Worm (Caenorhabditis elegans) whole organism, early embryonic: ENCODE results near the gene pqn-75.

Source experiments
- B0310.2 ChIP-seq: sonication (generic microtip); optimal IDR thresholded peaks from 2 replicates; lab custom pipeline; 2016; ENCODE audit warnings: mild to moderate bottlenecking, missing genetic modification characterization, missing compliant biosample characterization
- F13C5.2 ChIP-seq: sonication (generic microtip); optimal IDR thresholded peaks from 2 replicates; lab custom pipeline; 2017; ENCODE audit warnings: mild to moderate bottlenecking, missing genetic modification characterization, inconsistent platforms, missing compliant biosample characterization
- aly-1 ChIP-seq: sonication (generic microtip); optimal IDR thresholded peaks from 2 replicates; lab custom pipeline; 2016; ENCODE audit warnings: missing genetic modification characterization, missing compliant biosample characterization
- ama-1 ChIP-seq: fragments of 150-350 bp; optimal IDR thresholded peaks from 2 replicates; lab custom pipeline; 2014
- ceh-13 ChIP-seq: fragments of 200-800 bp; sonication (Bioruptor generic); optimal IDR thresholded peaks from 2 replicates; lab custom pipeline; 2018; ENCODE audit warnings: mild to moderate bottlenecking, missing genetic modification characterization, missing compliant biosample characterization
- ceh-36 ChIP-seq: sonication (generic microtip); optimal IDR thresholded peaks from 2 replicates; lab custom pipeline; 2016; ENCODE audit warnings: missing genetic modification characterization, inconsistent platforms, missing compliant biosample characterization
- ets-7 ChIP-seq: sonication (generic microtip); optimal IDR thresholded peaks from 2 replicates; lab custom pipeline; 2016; ENCODE audit warnings: missing genotype, missing genetic modification characterization, missing compliant biosample characterization
- flt-1 ChIP-seq: fragments of 200-800 bp; sonication (Bioruptor generic); IDR thresholded peaks from 2 replicates; pipeline ENCODE4 v1.3.6; 2022; ENCODE audit warnings: missing genetic modification characterization, missing compliant biosample characterization
- hmbx-1 ChIP-seq: sonication (generic microtip); optimal IDR thresholded peaks from 2 replicates; lab custom pipeline; 2016; ENCODE audit warnings: mild to moderate bottlenecking, missing genetic modification characterization, missing compliant biosample characterization
- hmg-4 ChIP-seq: fragments of 200-800 bp; sonication (Bioruptor generic); optimal IDR thresholded peaks from 2 replicates; lab custom pipeline; 2018; ENCODE audit warnings: mild to moderate bottlenecking, missing genetic modification characterization, missing compliant biosample characterization
- hnd-1 ChIP-seq: sonication (generic microtip); optimal IDR thresholded peaks from 2 replicates; lab custom pipeline; 2016; ENCODE audit warnings: missing genetic modification characterization, missing compliant biosample characterization
- pes-1 ChIP-seq: fragments of 200-800 bp; sonication (Bioruptor generic); IDR thresholded peaks from 2 replicates; pipeline ENCODE4 v1.3.6; 2022; ENCODE audit warnings: missing genetic modification reagents, missing genetic modification characterization, missing compliant biosample characterization
- scrt-1 ChIP-seq: fragments of 200-800 bp; sonication (Bioruptor generic); IDR thresholded peaks from 2 replicates; pipeline ENCODE4 v1.3.6; 2022; ENCODE audit warnings: missing genetic modification characterization, missing compliant biosample characterization
- sea-1 ChIP-seq: fragments of 200-800 bp; sonication (Bioruptor generic); conservative IDR thresholded peaks from 2 replicates; pipeline ENCODE4 v1.3.6; 2022; ENCODE audit warnings: missing genetic modification characterization, missing compliant biosample characterization
- tbx-11 ChIP-seq: fragments of 200-800 bp; sonication (Bioruptor generic); IDR thresholded peaks from 2 replicates; pipeline ENCODE4 v1.3.6; 2022; ENCODE audit warnings: missing genetic modification characterization, missing compliant biosample characterization
- tbx-37 ChIP-seq: fragments of 200-800 bp; sonication (Bioruptor generic); conservative IDR thresholded peaks from 2 replicates; pipeline ENCODE4 v1.3.6; 2022; ENCODE audit warnings: missing genetic modification reagents, missing genetic modification characterization, missing compliant biosample characterization
- tra-4 ChIP-seq: sonication (generic microtip); optimal IDR thresholded peaks from 2 replicates; lab custom pipeline; 2017; ENCODE audit warnings: missing genetic modification characterization, missing compliant biosample characterization

pqn-75 gene

ce11 chrIV:4032350-4032749 is 39.8 kb upstream of the pqn-75 start:
- TF ChIP-seq ceh-13 (GFP tag; lab: Kevin White, UChicago) (no peak), sea-1 (GFP tag; lab: Robert Waterston, UW) (no peak), tra-4 (tag; lab: Kevin White, UChicago) (no peak), B0310.2 (no peak), hmbx-1 (tag; lab: Kevin White, UChicago) (no peak), F13C5.2 (tag; lab: Kevin White, UChicago) (no peak), ceh-36 (tag; lab: Kevin White, UChicago) (no peak), ets-7 (tag; lab: Kevin White, UChicago) (no peak), flt-1 (GFP tag; lab: Robert Waterston, UW) (no peak), hmg-4 (GFP tag; lab: Kevin White, UChicago) (no peak), hnd-1 (tag; lab: Kevin White, UChicago) (no peak), pes-1 (GFP tag; lab: Robert Waterston, UW) (no peak), aly-1 (tag; lab: Kevin White, UChicago) (no peak), scrt-1 (GFP tag; lab: Robert Waterston, UW) (no peak), tbx-37 (GFP tag; lab: Robert Waterston, UW) (no peak), ama-1 (no peak), tbx-11 (no peak)

DNA sequence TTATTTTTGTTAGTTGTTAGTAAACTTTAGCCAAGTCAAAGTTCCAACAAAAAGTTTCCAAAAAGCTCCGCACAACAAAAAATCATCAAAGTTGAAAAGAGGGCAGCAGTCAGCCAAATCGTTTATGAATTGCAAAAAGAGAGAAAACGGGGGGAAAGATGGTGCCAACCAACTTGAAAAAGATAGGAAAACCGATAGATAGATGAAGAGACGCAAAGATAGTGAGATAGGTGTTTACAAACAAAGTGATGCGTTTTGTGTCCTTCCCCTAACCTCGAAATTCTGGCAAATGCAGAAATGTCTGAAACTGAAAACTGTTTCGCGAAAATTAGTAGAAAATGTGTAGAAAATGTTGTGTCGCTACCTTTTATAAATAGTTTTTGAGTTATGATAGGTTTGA is 38.6 kb upstream of the pqn-75 start:
- TF ChIP-seq ets-7 (tag; lab: Kevin White, UChicago): no peak
- no peak for TF ChIP-seq tbx-37 (GFP tag; lab: Robert Waterston, UW)
- no peak for TF ChIP-seq scrt-1 (GFP tag; lab: Robert Waterston, UW)
- TF ChIP-seq hnd-1 (tag; lab: Kevin White, UChicago): no peak
- no peak for TF ChIP-seq hmg-4 (GFP tag; lab: Kevin White, UChicago)
- no peak for TF ChIP-seq tbx-11
- TF ChIP-seq hmbx-1 (tag; lab: Kevin White, UChicago): no peak
- TF ChIP-seq ceh-36 (tag; lab: Kevin White, UChicago): no peak
- no peak for TF ChIP-seq F13C5.2 (tag; lab: Kevin White, UChicago)
- no peak for TF ChIP-seq sea-1 (GFP tag; lab: Robert Waterston, UW)
- TF ChIP-seq B0310.2: no peak
- no peak for TF ChIP-seq aly-1 (tag; lab: Kevin White, UChicago)
- TF ChIP-seq ama-1: no peak
- no peak for TF ChIP-seq flt-1 (GFP tag; lab: Robert Waterston, UW)
- TF ChIP-seq tra-4 (tag; lab: Kevin White, UChicago): no peak
- no peak for TF ChIP-seq ceh-13 (GFP tag; lab: Kevin White, UChicago)
- no peak for TF ChIP-seq pes-1 (GFP tag; lab: Robert Waterston, UW)

ce11 chrIV:4034883-4035282 is 37.2 kb upstream of the pqn-75 start, which contains the start of gene hlh-30:
hlh-30 (minus strand) TSS chrIV:4034951.
- TF ChIP-seq ceh-13 (GFP tag; lab: Kevin White, UChicago) (no peak), tra-4 (tag; lab: Kevin White, UChicago) (no peak), tbx-11 (no peak)

DNA sequence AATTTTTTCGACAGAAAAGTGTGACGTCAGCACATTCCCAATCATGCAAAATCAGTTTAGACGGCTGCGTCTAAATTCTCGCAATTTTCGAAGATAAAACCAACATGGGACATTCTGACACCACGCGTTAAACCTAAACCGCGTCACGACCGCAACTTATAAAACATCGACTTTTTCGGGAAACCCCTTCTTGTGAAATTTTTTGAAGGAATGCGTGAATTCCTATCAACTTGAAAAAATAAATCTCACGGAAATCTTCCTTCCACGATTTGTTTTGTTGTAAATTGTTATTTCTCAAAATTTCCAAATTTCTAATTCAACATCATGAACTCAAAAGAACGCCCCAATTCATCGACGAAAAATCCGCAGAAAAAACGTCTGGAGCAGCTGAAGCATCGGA is 32.1 kb upstream of the pqn-75 start, which contains the start of gene F35F11.2:
TSS of gene F35F11.2 (plus strand) at position 301 of the 400 bp plus-strand sequence.
- TF ChIP-seq hmg-4 (GFP tag; lab: Kevin White, UChicago) (no peak), tbx-37 (GFP tag; lab: Robert Waterston, UW) (no peak), scrt-1 (GFP tag; lab: Robert Waterston, UW) (no peak), hmbx-1 (tag; lab: Kevin White, UChicago) (no peak), ama-1 (no peak), pes-1 (GFP tag; lab: Robert Waterston, UW) (no peak), aly-1 (tag; lab: Kevin White, UChicago) (no peak), flt-1 (GFP tag; lab: Robert Waterston, UW) (no peak)

DNA sequence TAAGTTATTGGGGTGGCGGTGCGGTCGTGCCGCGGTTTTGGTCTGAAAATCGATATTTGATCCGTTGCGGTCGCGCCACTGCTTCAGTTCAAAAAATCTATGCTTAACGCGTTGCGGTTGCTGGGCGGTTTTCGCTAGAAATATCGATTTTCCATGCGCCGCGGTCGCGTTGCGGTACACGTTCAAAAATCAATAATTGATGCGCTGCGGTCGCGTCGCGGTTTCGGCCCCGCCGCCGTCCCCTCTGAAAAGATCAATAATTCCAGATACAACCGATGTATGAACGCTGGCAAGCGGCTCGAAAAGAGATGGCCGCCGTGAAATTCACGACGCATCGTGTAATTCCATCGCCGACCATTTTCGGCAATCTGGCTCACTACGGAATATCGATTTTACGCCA is 31.1 kb upstream of the pqn-75 start:
- no peak for TF ChIP-seq F13C5.2 (tag; lab: Kevin White, UChicago)
- peak; percentile 29; the same call in 1 of the 2 replicates for TF ChIP-seq scrt-1 (GFP tag; lab: Robert Waterston, UW)
- no peak for TF ChIP-seq tbx-11

- TF ChIP-seq B0310.2: no peak
- TF ChIP-seq hmbx-1 (tag; lab: Kevin White, UChicago): no peak
- TF ChIP-seq hmg-4 (GFP tag; lab: Kevin White, UChicago): no peak
- peak; percentile 65; the same call in 1 of the 2 replicates for TF ChIP-seq tbx-37 (GFP tag; lab: Robert Waterston, UW)
- no peak for TF ChIP-seq aly-1 (tag; lab: Kevin White, UChicago)
- TF ChIP-seq ets-7 (tag; lab: Kevin White, UChicago): no peak
- no peak for TF ChIP-seq ceh-13 (GFP tag; lab: Kevin White, UChicago)
- no peak for TF ChIP-seq hnd-1 (tag; lab: Kevin White, UChicago)
Observed at ce11 chrIV:4042274-4042673, 29.9 kb upstream of the pqn-75 start, which contains the start of gene cdc-73. cdc-73 (plus strand) TSS chrIV:4042575.

- no peak for TF ChIP-seq tra-4 (tag; lab: Kevin White, UChicago)
- TF ChIP-seq hnd-1 (tag; lab: Kevin White, UChicago): no peak
- no peak for TF ChIP-seq tbx-11
- no peak for TF ChIP-seq tbx-37 (GFP tag; lab: Robert Waterston, UW)
- TF ChIP-seq ets-7 (tag; lab: Kevin White, UChicago): no peak
- no peak for TF ChIP-seq ceh-36 (tag; lab: Kevin White, UChicago)
- TF ChIP-seq pes-1 (GFP tag; lab: Robert Waterston, UW): no peak
- no peak for TF ChIP-seq flt-1 (GFP tag; lab: Robert Waterston, UW)
- no peak for TF ChIP-seq ceh-13 (GFP tag; lab: Kevin White, UChicago)
- TF ChIP-seq sea-1 (GFP tag; lab: Robert Waterston, UW): no peak
- no peak for TF ChIP-seq hmg-4 (GFP tag; lab: Kevin White, UChicago)
- no peak for TF ChIP-seq B0310.2
- TF ChIP-seq scrt-1 (GFP tag; lab: Robert Waterston, UW): no peak
- no peak for TF ChIP-seq F13C5.2 (tag; lab: Kevin White, UChicago)
- TF ChIP-seq aly-1 (tag; lab: Kevin White, UChicago): no peak
- TF ChIP-seq hmbx-1 (tag; lab: Kevin White, UChicago): no peak
Observed at ce11 chrIV:4047628-4048027, 24.5 kb upstream of the pqn-75 start.
